Worm (Caenorhabditis elegans) whole organism, late embryonic: ENCODE data around the gene str-209.

ENCODE experiments used
- ceh-14 ChIP-seq: sonication (generic microtip); optimal IDR thresholded peaks from 2 replicates; lab custom pipeline; 2016; ENCODE audit warnings: missing genotype, missing genetic modification characterization, missing compliant biosample characterization
- ets-4 ChIP-seq: sonication (generic microtip); optimal IDR thresholded peaks from 2 replicates; lab custom pipeline; 2016; ENCODE audit warnings: missing genetic modification characterization, missing compliant biosample characterization
- hlh-30 ChIP-seq: sonication (generic microtip); optimal IDR thresholded peaks from 2 replicates; lab custom pipeline; 2017; ENCODE audit warnings: antibody characterized with exemption, missing genetic modification characterization, missing compliant biosample characterization; ENCODE audit not compliant: insufficient read depth
- hlh-6 ChIP-seq: sonication (generic microtip); optimal IDR thresholded peaks from 2 replicates; lab custom pipeline; 2016; ENCODE audit warnings: missing genotype, missing genetic modification characterization, missing compliant biosample characterization
- mec-3 ChIP-seq: sonication (generic microtip); optimal IDR thresholded peaks from 2 replicates; lab custom pipeline; 2016; ENCODE audit warnings: borderline replicate concordance, missing genetic modification characterization, missing compliant biosample characterization
- tbx-2 ChIP-seq: sonication (generic microtip); optimal IDR thresholded peaks from 2 replicates; lab custom pipeline; 2016; ENCODE audit warnings: missing genetic modification characterization, missing compliant biosample characterization
- unc-3 ChIP-seq, 2 experiments: fragments of 200-800 bp in 1 of 2; sonication (Bioruptor generic) in 1 of 2; sonication (generic microtip) in 1 of 2; conservative IDR thresholded peaks in 1 of 2; optimal IDR thresholded peaks in 1 of 2; 2 replicates each; pipeline versions ENCODE4 v1.3.6 to Lab custom; 2016 to 2022; ENCODE audit warnings: missing compliant biosample characterization in 2 of 2, missing genetic modification characterization in 2 of 2, missing genetic modification reagents in 1 of 2

- TF ChIP-seq ceh-14, result no peak
- no peak for TF ChIP-seq tbx-2
- TF ChIP-seq unc-3 (GFP tag; conservative IDR thresholded peaks at IDR 0.05; lab: Robert Waterston, UW), result no peak
- TF ChIP-seq unc-3 (tag; optimal IDR thresholded peaks at IDR 0.05; lab: Kevin White, UChicago), result no peak
- no peak for TF ChIP-seq ets-4 (tag; lab: Kevin White, UChicago)
- no peak for TF ChIP-seq mec-3 (tag; lab: Kevin White, UChicago)
- no peak for TF ChIP-seq hlh-30
- no peak for TF ChIP-seq hlh-6 (tag; lab: Kevin White, UChicago)
These were observed 15.5 kb upstream of the str-209 start for ce11 chrV:4933268-4933667.
